Fruit fly (Drosophila melanogaster) whole organism, embryonic: Measurements from ENCODE around the gene Bhmt.

Experiments used
- Aef1 ChIP-seq: fragments of 200-800 bp; sonication (Bioruptor generic); IDR thresholded peaks from 3 replicates; pipeline ENCODE4 v1.3.6; 2022; ENCODE audit warnings: missing biosample characterization, missing genetic modification characterization
- Atf6 ChIP-seq: fragments of 200-800 bp; sonication (Bioruptor generic); IDR thresholded peaks from 2 replicates; pipeline ENCODE4 v1.3.6; 2022; ENCODE audit warnings: missing biosample characterization, missing genetic modification characterization
- Blimp-1 ChIP-seq: fragments of 200-800 bp; sonication (Bioruptor generic); optimal IDR thresholded peaks from 3 replicates; lab custom pipeline; 2018; ENCODE audit warnings: missing biosample characterization, missing genetic modification characterization, mild to moderate bottlenecking, moderate library complexity, missing genetic modification reagents
- BtbVII ChIP-seq: fragments of 200-800 bp; sonication (Bioruptor generic); optimal IDR thresholded peaks from 3 replicates; lab custom pipeline; 2017; ENCODE audit warnings: missing biosample characterization, mild to moderate bottlenecking, missing genetic modification characterization
- CG10267 ChIP-seq: fragments of 200-800 bp; sonication (Bioruptor generic); optimal IDR thresholded peaks from 2 replicates; lab custom pipeline; 2018; ENCODE audit warnings: missing biosample characterization, mild to moderate bottlenecking, missing genetic modification characterization, moderate library complexity
- CG11085 ChIP-seq: fragments of 200-800 bp; sonication (Bioruptor generic); IDR thresholded peaks from 2 replicates; pipeline ENCODE4 v1.3.6; 2022; ENCODE audit warnings: missing biosample characterization, missing genetic modification characterization
- CG11504 ChIP-seq: fragments of 200-800 bp; sonication (Bioruptor generic); optimal IDR thresholded peaks from 3 replicates; lab custom pipeline; 2019; ENCODE audit warnings: missing biosample characterization, mild to moderate bottlenecking, missing genetic modification characterization, moderate library complexity
- CG11696 ChIP-seq: fragments of 200-800 bp; sonication (Bioruptor generic); IDR thresholded peaks from 2 replicates; pipeline ENCODE4 v1.3.6; 2022; ENCODE audit warnings: missing biosample characterization, missing genetic modification characterization
- CG12299 ChIP-seq: fragments of 200-800 bp; sonication (Bioruptor generic); optimal IDR thresholded peaks from 2 replicates; lab custom pipeline; 2018; ENCODE audit warnings: missing biosample characterization, mild to moderate bottlenecking, missing genetic modification characterization
- CG1233 ChIP-seq: fragments of 200-800 bp; sonication (Bioruptor generic); optimal IDR thresholded peaks from 4 replicates; lab custom pipeline; 2018; ENCODE audit warnings: missing biosample characterization, mild to moderate bottlenecking, missing genetic modification characterization
- CG12391 ChIP-seq: fragments of 200-800 bp; sonication (Bioruptor generic); optimal IDR thresholded peaks from 3 replicates; lab custom pipeline; 2018; ENCODE audit warnings: missing biosample characterization, mild to moderate bottlenecking, missing genetic modification characterization, moderate library complexity
- CG1602 ChIP-seq: fragments of 200-800 bp; sonication (Bioruptor generic); optimal IDR thresholded peaks from 3 replicates; lab custom pipeline; 2016; ENCODE audit warnings: missing biosample characterization, missing genetic modification characterization
- CG16779 ChIP-seq: fragments of 200-800 bp; sonication (Bioruptor generic); IDR thresholded peaks from 2 replicates; pipeline ENCODE4 v1.3.6; 2022; ENCODE audit warnings: missing biosample characterization, missing genetic modification characterization
- CG5245 ChIP-seq: fragments of 200-800 bp; sonication (Bioruptor generic); optimal IDR thresholded peaks from 3 replicates; lab custom pipeline; 2016; ENCODE audit warnings: missing biosample characterization, missing genetic modification characterization
- CG6765 ChIP-seq: fragments of 200-800 bp; sonication (Bioruptor generic); optimal IDR thresholded peaks from 3 replicates; lab custom pipeline; 2017; ENCODE audit warnings: missing biosample characterization, mild to moderate bottlenecking, missing genetic modification characterization
- CG6813 ChIP-seq: fragments of 200-800 bp; sonication (Bioruptor generic); optimal IDR thresholded peaks from 2 replicates; lab custom pipeline; 2017; ENCODE audit warnings: missing biosample characterization, missing genetic modification characterization, mild to moderate bottlenecking, moderate library complexity, missing genetic modification reagents
- CG7839 ChIP-seq: fragments of 200-800 bp; sonication (Bioruptor generic); optimal IDR thresholded peaks from 3 replicates; lab custom pipeline; 2018; ENCODE audit warnings: missing biosample characterization, mild to moderate bottlenecking, missing genetic modification characterization, moderate library complexity
- CG9437 ChIP-seq: fragments of 200-800 bp; sonication (Bioruptor generic); optimal IDR thresholded peaks from 2 replicates; lab custom pipeline; 2018; ENCODE audit warnings: missing biosample characterization, mild to moderate bottlenecking, missing genetic modification characterization
- CoRest ChIP-seq: fragments of 200-800 bp; sonication (Bioruptor generic); optimal IDR thresholded peaks from 3 replicates; lab custom pipeline; 2018; ENCODE audit warnings: missing biosample characterization, mild to moderate bottlenecking, missing genetic modification characterization, moderate library complexity
- E2f2 ChIP-seq: fragments of 200-800 bp; sonication (Bioruptor generic); IDR thresholded peaks from 2 replicates; pipeline ENCODE4 v1.3.6; 2022; ENCODE audit warnings: missing biosample characterization, missing genetic modification characterization
- GATAe ChIP-seq: fragments of 200-800 bp; sonication (Bioruptor generic); conservative IDR thresholded peaks from 2 replicates; pipeline ENCODE4 v1.3.6; 2022; ENCODE audit warnings: missing biosample characterization, missing genetic modification characterization
- Nf-YB ChIP-seq: fragments of 200-800 bp; sonication (Bioruptor generic); optimal IDR thresholded peaks from 3 replicates; lab custom pipeline; 2019; ENCODE audit warnings: missing biosample characterization, mild to moderate bottlenecking, missing genetic modification characterization, moderate library complexity
- Scr ChIP-seq: fragments of 200-800 bp; sonication (Bioruptor generic); IDR thresholded peaks from 2 replicates; pipeline ENCODE4 v1.3.6; 2022; ENCODE audit warnings: missing biosample characterization, missing genetic modification characterization; ENCODE audit not compliant: partially characterized antibody
- ase ChIP-seq: fragments of 200-800 bp; sonication (Bioruptor generic); IDR thresholded peaks from 3 replicates; pipeline ENCODE4 v1.3.6; 2022; ENCODE audit warnings: missing biosample characterization, missing genetic modification characterization
- cas ChIP-seq: fragments of 200-800 bp; sonication (Bioruptor generic); IDR thresholded peaks from 2 replicates; pipeline ENCODE4 v1.3.6; 2022; ENCODE audit warnings: missing biosample characterization, missing genetic modification characterization
- crol ChIP-seq: fragments of 200-800 bp; sonication (Bioruptor generic); IDR thresholded peaks from 2 replicates; pipeline ENCODE4 v1.3.6; 2022; ENCODE audit warnings: missing biosample characterization, missing genetic modification characterization
- cwo ChIP-seq: fragments of 200-800 bp; sonication (Bioruptor generic); optimal IDR thresholded peaks from 3 replicates; lab custom pipeline; 2017; ENCODE audit warnings: missing biosample characterization, missing genetic modification characterization, mild to moderate bottlenecking, moderate library complexity, missing genetic modification reagents
- dati ChIP-seq: fragments of 200-800 bp; sonication (Bioruptor generic); IDR thresholded peaks from 2 replicates; pipeline ENCODE4 v1.3.6; 2022; ENCODE audit warnings: missing biosample characterization, missing genetic modification characterization
- exex ChIP-seq: fragments of 200-800 bp; sonication (Bioruptor generic); optimal IDR thresholded peaks from 4 replicates; lab custom pipeline; 2018; ENCODE audit warnings: missing biosample characterization, mild to moderate bottlenecking, missing genetic modification characterization, moderate library complexity
- fd102C ChIP-seq: fragments of 200-800 bp; sonication (Bioruptor generic); optimal IDR thresholded peaks from 2 replicates; lab custom pipeline; 2018; ENCODE audit warnings: missing biosample characterization, mild to moderate bottlenecking, missing genetic modification characterization, moderate library complexity
- grau ChIP-seq: fragments of 200-800 bp; optimal IDR thresholded peaks from 3 replicates; lab custom pipeline; 2019; ENCODE audit warnings: missing biosample characterization, mild to moderate bottlenecking, missing genetic modification characterization, moderate library complexity
- kay ChIP-seq: fragments of 200-800 bp; sonication (Bioruptor generic); optimal IDR thresholded peaks from 2 replicates; lab custom pipeline; 2016; ENCODE audit warnings: missing biosample characterization, missing genetic modification characterization
- mirr ChIP-seq: fragments of 200-800 bp; sonication (Bioruptor generic); optimal IDR thresholded peaks from 3 replicates; lab custom pipeline; 2018; ENCODE audit warnings: missing biosample characterization, mild to moderate bottlenecking, missing genetic modification characterization
- nmo ChIP-seq: fragments of 200-800 bp; sonication (Bioruptor generic); optimal IDR thresholded peaks from 2 replicates; lab custom pipeline; 2018; ENCODE audit warnings: missing biosample characterization, mild to moderate bottlenecking, missing genetic modification characterization, moderate library complexity
- pan ChIP-seq, 4 experiments: fragments of >200 bp in 3 of 4; fragments of 200-800 bp in 1 of 4; sonication (Bioruptor generic) in 1 of 4; optimal IDR thresholded peaks in 3 of 4; IDR thresholded peaks in 1 of 4; 2 replicates each; pipeline versions ENCODE4 v1.3.6 to Lab custom; 2017 to 2022; ENCODE audit warnings: missing biosample characterization in 2 of 4, missing genetic modification characterization in 2 of 4, mixed read lengths in 1 of 4
- prd ChIP-seq, 3 experiments: fragments of >200 bp in 2 of 3; fragments of 200-800 bp in 1 of 3; sonication (Bioruptor generic) in 1 of 3; optimal IDR thresholded peaks in 2 of 3; IDR thresholded peaks in 1 of 3; 2 replicates in 2 of 3; 3 replicates in 1 of 3; pipeline versions ENCODE4 v1.3.6 to Lab custom; 2017 to 2022; ENCODE audit warnings: missing biosample characterization in 1 of 3, missing genetic modification characterization in 1 of 3
- pzg ChIP-seq: fragments of 200-800 bp; sonication (Bioruptor generic); optimal IDR thresholded peaks from 3 replicates; lab custom pipeline; 2018; ENCODE audit warnings: missing biosample characterization, mild to moderate bottlenecking, missing genetic modification characterization, moderate library complexity
- sna ChIP-seq: fragments of 200-800 bp; sonication (Bioruptor generic); IDR thresholded peaks from 2 replicates; pipeline ENCODE4 v1.3.6; 2022; ENCODE audit warnings: missing biosample characterization, missing genetic modification characterization; ENCODE audit not compliant: partially characterized antibody
- tap ChIP-seq: fragments of 200-800 bp; optimal IDR thresholded peaks from 3 replicates; lab custom pipeline; 2019; ENCODE audit warnings: missing biosample characterization, mild to moderate bottlenecking, missing genetic modification characterization, moderate library complexity
- zen ChIP-seq: fragments of 200-800 bp; sonication (Bioruptor generic); optimal IDR thresholded peaks from 3 replicates; lab custom pipeline; 2018; ENCODE audit warnings: missing biosample characterization, mild to moderate bottlenecking, missing genetic modification characterization, moderate library complexity

The Bhmt gene

DNA sequence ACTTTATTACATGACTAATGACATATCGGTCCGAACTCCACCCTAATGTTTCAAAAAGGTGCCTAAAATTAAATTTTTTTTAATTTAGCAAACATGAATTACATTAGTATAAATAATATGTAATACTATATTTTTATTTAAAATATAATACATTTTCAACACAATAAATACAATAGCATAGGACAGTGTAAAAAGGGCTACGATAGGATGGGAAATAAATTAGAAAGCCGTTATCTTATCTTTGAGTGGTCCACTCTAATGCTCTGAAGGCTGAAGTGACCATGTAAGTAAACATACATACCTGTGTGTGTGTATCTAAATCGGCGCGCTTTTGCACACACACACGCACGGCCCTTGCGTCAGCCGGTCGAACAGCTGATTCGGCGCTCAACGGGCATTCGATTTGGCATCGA, 45.9 kb upstream of the Bhmt start, which contains the start of gene CG31793 (continued):
- peak; percentile 59 for TF ChIP-seq CG12391
- peak; percentile 50 for TF ChIP-seq CG1233 (GFP tag; lab: Kevin White, UChicago)
- TF ChIP-seq Scr (GFP tag; lab: Robert Waterston, UW), result no peak
- peak; percentile 73 for TF ChIP-seq cwo (GFP tag; lab: Kevin White, UChicago)
- peak; percentile 72 for TF ChIP-seq grau
- TF ChIP-seq kay (GFP tag; lab: Kevin White, UChicago), result no peak
- peak; percentile 19 for TF ChIP-seq Nf-YB (GFP tag; lab: Kevin White, UChicago)
- TF ChIP-seq CG11085 (GFP tag; lab: Robert Waterston, UW), result peak; percentile 27; the same call in 1 of the 2 replicates
- peak; percentile 40 for TF ChIP-seq CG9437 (GFP tag; lab: Kevin White, UChicago)
- peak; percentile 76 for TF ChIP-seq GATAe
- TF ChIP-seq sna (GFP tag; lab: Robert Waterston, UW), result no peak
- peak; percentile 30 for TF ChIP-seq nmo (GFP tag; lab: Kevin White, UChicago)
- TF ChIP-seq CG7839 (tag; lab: Kevin White, UChicago), result peak; percentile 65
- TF ChIP-seq E2f2 (GFP tag; lab: Robert Waterston, UW), result peak; percentile 48; the same call in 1 of the 2 replicates
- TF ChIP-seq pan (optimal IDR thresholded peaks at IDR 0.05; lab: Kevin White, UChicago), result no peak
- TF ChIP-seq pan (GFP tag; optimal IDR thresholded peaks at IDR 0.05 in 1 of 2, IDR thresholded peaks at IDR 0.05 in 1 of 2), result peak in 1 of 2 experiments; percentile 63
- peak; percentile 65 for TF ChIP-seq BtbVII
- TF ChIP-seq CoRest (tag; lab: Kevin White, UChicago), result peak; percentile 65
- 0 out of 2 replicates have a peak, but pooled peaks have one; percentile 27 for TF ChIP-seq CG11696 (GFP tag; lab: Robert Waterston, UW)
- TF ChIP-seq tap (tag; lab: Kevin White, UChicago), result peak; percentile 2
- TF ChIP-seq Aef1 (GFP tag; lab: Robert Waterston, UW), result 0 out of 3 replicates have a peak, but pooled peaks have one; percentile 16
- no peak for TF ChIP-seq Blimp-1 (GFP tag; lab: Kevin White, UChicago)
- TF ChIP-seq CG10267, result peak; percentile 40
- TF ChIP-seq Atf6 (GFP tag; lab: Robert Waterston, UW), result peak; percentile 64
- peak; percentile 4 for TF ChIP-seq zen (tag; lab: Kevin White, UChicago)
- peak; percentile 13 for TF ChIP-seq CG6765
- no peak for TF ChIP-seq fd102C (GFP tag; lab: Kevin White, UChicago)
- TF ChIP-seq ase, result 0 out of 3 replicates have a peak, but pooled peaks have one; percentile 20
- peak; percentile 3; the same call in 1 of the 2 replicates for TF ChIP-seq CG16779 (GFP tag; lab: Robert Waterston, UW)
- peak; percentile 68 for TF ChIP-seq CG11504 (tag; lab: Kevin White, UChicago)
- TF ChIP-seq prd (optimal IDR thresholded peaks at IDR 0.05; lab: Kevin White, UChicago), result no peak
- 0 out of 3 replicates have a peak, but pooled peaks have one; percentile 17 for TF ChIP-seq prd (GFP tag; IDR thresholded peaks at IDR 0.05; lab: Robert Waterston, UW)
- TF ChIP-seq CG5245 (GFP tag; lab: Kevin White, UChicago), result no peak
- TF ChIP-seq CG6813 (GFP tag; lab: Kevin White, UChicago), result peak; percentile 37
- TF ChIP-seq CG12299 (tag; lab: Kevin White, UChicago), result peak; percentile 29
- TF ChIP-seq cas (GFP tag; lab: Robert Waterston, UW), result 0 out of 2 replicates have a peak, but pooled peaks have one; percentile 38
- TF ChIP-seq CG1602 (GFP tag; lab: Kevin White, UChicago), result peak; percentile 3
- TF ChIP-seq crol (GFP tag; lab: Robert Waterston, UW), result no peak
- no peak for TF ChIP-seq dati (GFP tag; lab: Robert Waterston, UW)
- TF ChIP-seq, all 482 proteins: peak for 167

dm6 chr2L:19002468-19002867, 45.4 kb upstream of the Bhmt start:
- TF ChIP-seq pzg (GFP tag; lab: Kevin White, UChicago), result no peak
- peak; percentile 62 for TF ChIP-seq mirr
- peak; percentile 66 for TF ChIP-seq exex (tag; lab: Kevin White, UChicago)
